Worm (Caenorhabditis elegans) whole organism, L4 larva: ENCODE measurements around the gene T15B12.1.

Experiments used
- D1046.2 ChIP-seq: fragments of 200-800 bp; sonication (Bioruptor generic); IDR thresholded peaks from 2 replicates; pipeline ENCODE4 v1.3.6; 2022; ENCODE audit warnings: missing genetic modification characterization, missing compliant biosample characterization
- F10B5.3 ChIP-seq: sonication (generic microtip); optimal IDR thresholded peaks from 2 replicates; lab custom pipeline; 2016; ENCODE audit warnings: mild to moderate bottlenecking, missing genetic modification characterization, missing compliant biosample characterization
- F37D6.2 ChIP-seq: sonication (generic microtip); optimal IDR thresholded peaks from 2 replicates; lab custom pipeline; 2016; ENCODE audit warnings: mild to moderate bottlenecking, missing genetic modification characterization, missing compliant biosample characterization
- F49E8.2 ChIP-seq: sonication (generic microtip); optimal IDR thresholded peaks from 2 replicates; lab custom pipeline; 2016; ENCODE audit warnings: missing compliant biosample characterization, mild to moderate bottlenecking, missing genetic modification characterization, borderline replicate concordance
- T20F7.1 ChIP-seq: fragments of 200-800 bp; sonication (Bioruptor generic); optimal IDR thresholded peaks from 2 replicates; lab custom pipeline; 2018; ENCODE audit warnings: mild to moderate bottlenecking, missing genetic modification characterization, missing compliant biosample characterization
- T26A8.4 ChIP-seq: fragments of 200-800 bp; sonication (Bioruptor generic); IDR thresholded peaks from 2 replicates; pipeline ENCODE4 v1.3.6; 2022; ENCODE audit warnings: missing genetic modification characterization, missing compliant biosample characterization
- ZK337.2 ChIP-seq: fragments of 200-800 bp; sonication (Bioruptor generic); IDR thresholded peaks from 2 replicates; pipeline ENCODE4 v1.3.6; 2022; ENCODE audit warnings: missing genetic modification reagents, missing genetic modification characterization, missing compliant biosample characterization
- ZK546.5 ChIP-seq, 2 experiments: sonication (generic microtip); optimal IDR thresholded peaks; 2 replicates each; lab custom pipeline; 2017; ENCODE audit warnings: missing biosample characterization in 2 of 2, missing genetic modification characterization in 2 of 2
- arid-1 ChIP-seq: fragments of 200-800 bp; sonication (Bioruptor generic); conservative IDR thresholded peaks from 2 replicates; pipeline ENCODE4 v1.3.6; 2022; ENCODE audit warnings: missing genetic modification reagents, missing genetic modification characterization, missing compliant biosample characterization
- attf-4 ChIP-seq: sonication (generic microtip); optimal IDR thresholded peaks from 3 replicates; lab custom pipeline; 2017; ENCODE audit warnings: missing biosample characterization, missing genetic modification characterization
- ceh-44 ChIP-seq: fragments of 200-800 bp; sonication (Bioruptor generic); IDR thresholded peaks from 2 replicates; pipeline ENCODE4 v1.3.6; 2022; ENCODE audit warnings: missing genetic modification reagents, missing genetic modification characterization, missing compliant biosample characterization
- ceh-82 ChIP-seq: sonication (generic microtip); optimal IDR thresholded peaks from 2 replicates; lab custom pipeline; 2017; ENCODE audit warnings: missing biosample characterization, missing genetic modification characterization
- cey-2 ChIP-seq: sonication (generic microtip); optimal IDR thresholded peaks from 3 replicates; lab custom pipeline; 2017; ENCODE audit warnings: missing genetic modification characterization, mild to moderate bottlenecking, missing compliant biosample characterization, antibody characterized with exemption, borderline replicate concordance; ENCODE audit not compliant: insufficient read depth
- daf-19 ChIP-seq: fragments of 200-800 bp; sonication (Bioruptor generic); conservative IDR thresholded peaks from 2 replicates; pipeline ENCODE4 v1.3.6; 2022; ENCODE audit warnings: missing genetic modification characterization, missing compliant biosample characterization
- daf-8 ChIP-seq: fragments of 200-800 bp; sonication (Bioruptor generic); IDR thresholded peaks from 2 replicates; pipeline ENCODE4 v1.3.6; 2022; ENCODE audit warnings: missing genetic modification characterization, missing compliant biosample characterization
- dmd-6 ChIP-seq: fragments of 200-800 bp; sonication (Bioruptor generic); IDR thresholded peaks from 2 replicates; pipeline ENCODE4 v1.3.6; 2022; ENCODE audit warnings: missing genetic modification reagents, missing genetic modification characterization, missing compliant biosample characterization
- dmd-9 ChIP-seq: fragments of 200-800 bp; sonication (Bioruptor generic); IDR thresholded peaks from 2 replicates; pipeline ENCODE4 v1.3.6; 2022; ENCODE audit warnings: missing genetic modification reagents, missing genetic modification characterization, missing compliant biosample characterization
- dpl-1 ChIP-seq: fragments of 150-350 bp; optimal IDR thresholded peaks from 2 replicates; lab custom pipeline; 2014; ENCODE audit warnings: missing biosample characterization, missing genetic modification reagents, missing genetic modification characterization
- dve-1 ChIP-seq: sonication (generic microtip); optimal IDR thresholded peaks from 2 replicates; lab custom pipeline; 2017; ENCODE audit warnings: antibody characterized with exemption, mild to moderate bottlenecking, missing genetic modification characterization, missing compliant biosample characterization; ENCODE audit not compliant: insufficient read depth
- egl-27 ChIP-seq: sonication (generic microtip); optimal IDR thresholded peaks from 3 replicates; lab custom pipeline; 2017; ENCODE audit warnings: missing biosample characterization, missing genetic modification reagents, missing genetic modification characterization
- egl-43 ChIP-seq: fragments of 200-800 bp; sonication (Bioruptor generic); IDR thresholded peaks from 2 replicates; pipeline ENCODE4 v1.3.6; 2022; ENCODE audit warnings: missing genetic modification reagents, missing genetic modification characterization, missing compliant biosample characterization
- fkh-10 ChIP-seq: fragments of 150-350 bp; optimal IDR thresholded peaks from 2 replicates; lab custom pipeline; 2014; ENCODE audit warnings: missing biosample characterization, missing genetic modification reagents, missing genetic modification characterization
- fos-1 ChIP-seq: fragments of 150-350 bp; optimal IDR thresholded peaks from 2 replicates; lab custom pipeline; 2014; ENCODE audit warnings: missing biosample characterization, missing genetic modification characterization
- hif-1 ChIP-seq, 2 experiments: sonication (generic microtip); optimal IDR thresholded peaks; 2 replicates each; lab custom pipeline; 2016 to 2017; ENCODE audit warnings: missing compliant biosample characterization in 2 of 2, missing genetic modification characterization in 2 of 2, missing genetic modification reagents in 2 of 2, missing genotype in 2 of 2, mild to moderate bottlenecking in 1 of 2
- hmg-1.1 ChIP-seq: fragments of 200-800 bp; sonication (Bioruptor generic); IDR thresholded peaks from 2 replicates; pipeline ENCODE4 v1.3.6; 2022; ENCODE audit warnings: missing genetic modification reagents, missing genetic modification characterization, missing compliant biosample characterization
- jun-1 ChIP-seq: fragments of 150-350 bp; optimal IDR thresholded peaks from 2 replicates; lab custom pipeline; 2014; ENCODE audit warnings: missing biosample characterization, missing genetic modification reagents, missing genetic modification characterization
- lin-1 ChIP-seq: fragments of 200-800 bp; sonication (Bioruptor generic); IDR thresholded peaks from 2 replicates; pipeline ENCODE4 v1.3.6; 2022; ENCODE audit warnings: missing genetic modification reagents, missing genetic modification characterization, missing compliant biosample characterization
- lin-13 ChIP-seq: fragments of 150-350 bp; optimal IDR thresholded peaks from 2 replicates; lab custom pipeline; 2014; ENCODE audit warnings: missing biosample characterization, missing genetic modification reagents, missing genetic modification characterization
- lin-15B ChIP-seq: fragments of 150-350 bp; sonication (generic microtip); optimal IDR thresholded peaks from 3 replicates; lab custom pipeline; 2014; ENCODE audit warnings: missing biosample characterization, missing genetic modification characterization
- lin-39 ChIP-seq: fragments of 150-350 bp; optimal IDR thresholded peaks from 2 replicates; lab custom pipeline; 2014; ENCODE audit warnings: missing biosample characterization, missing genetic modification reagents, missing genetic modification characterization
- lir-3 ChIP-seq: sonication (generic microtip); optimal IDR thresholded peaks from 2 replicates; lab custom pipeline; 2016; ENCODE audit warnings: mild to moderate bottlenecking, missing genetic modification characterization, missing compliant biosample characterization
- madf-5 ChIP-seq, 2 experiments: fragments of 200-800 bp; sonication (Bioruptor generic); IDR thresholded peaks; 2 replicates each; pipeline ENCODE4 v1.3.6; 2022; ENCODE audit warnings: missing compliant biosample characterization in 2 of 2, missing genetic modification characterization in 2 of 2
- mdt-29 ChIP-seq: fragments of 200-800 bp; sonication (Bioruptor generic); IDR thresholded peaks from 2 replicates; pipeline ENCODE4 v1.3.6; 2022; ENCODE audit warnings: missing genetic modification reagents, missing genetic modification characterization, missing compliant biosample characterization
- mep-1 ChIP-seq: fragments of 150-350 bp; sonication (generic microtip); optimal IDR thresholded peaks from 3 replicates; lab custom pipeline; 2014; ENCODE audit warnings: missing biosample characterization, missing genetic modification characterization
- mxl-2 ChIP-seq: fragments of 200-800 bp; sonication (Bioruptor generic); conservative IDR thresholded peaks from 2 replicates; pipeline ENCODE4 v1.3.6; 2022; ENCODE audit warnings: missing genetic modification reagents, missing genetic modification characterization, missing compliant biosample characterization
- nhr-10 ChIP-seq: fragments of 150-350 bp; optimal IDR thresholded peaks from 2 replicates; lab custom pipeline; 2014; ENCODE audit warnings: missing biosample characterization, missing genetic modification characterization
- nhr-111 ChIP-seq: fragments of 200-800 bp; sonication (Bioruptor generic); optimal IDR thresholded peaks from 2 replicates; lab custom pipeline; 2018; ENCODE audit warnings: mild to moderate bottlenecking, missing genetic modification characterization, missing compliant biosample characterization
- nhr-25 ChIP-seq: sonication (generic microtip); optimal IDR thresholded peaks from 2 replicates; lab custom pipeline; 2017; ENCODE audit warnings: missing genetic modification characterization, mild to moderate bottlenecking, missing compliant biosample characterization, antibody characterized with exemption, moderate library complexity, borderline replicate concordance; ENCODE audit not compliant: insufficient read depth
- nhr-76 ChIP-seq: fragments of 150-350 bp; optimal IDR thresholded peaks from 2 replicates; lab custom pipeline; 2014; ENCODE audit warnings: missing biosample characterization, missing genetic modification characterization
- pha-4 ChIP-seq, 2 experiments: fragments of 150-350 bp in 1 of 2; fragments of 200-800 bp in 1 of 2; sonication (Bioruptor generic) in 1 of 2; IDR thresholded peaks in 1 of 2; optimal IDR thresholded peaks in 1 of 2; 2 replicates each; pipeline versions ENCODE4 v1.3.6 to Lab custom; 2014 to 2022; ENCODE audit warnings: missing genetic modification characterization in 2 of 2, missing genetic modification reagents in 2 of 2, missing biosample characterization in 1 of 2, missing compliant biosample characterization in 1 of 2
- pqm-1 ChIP-seq: sonication (generic microtip); optimal IDR thresholded peaks from 2 replicates; lab custom pipeline; 2017; ENCODE audit warnings: missing biosample characterization, missing genetic modification characterization
- rbr-2 ChIP-seq: sonication (generic microtip); optimal IDR thresholded peaks from 2 replicates; lab custom pipeline; 2016; ENCODE audit warnings: missing genotype, missing genetic modification characterization, missing compliant biosample characterization
- skn-1 ChIP-seq: fragments of 150-350 bp; optimal IDR thresholded peaks from 2 replicates; lab custom pipeline; 2014; ENCODE audit warnings: missing biosample characterization, missing genetic modification characterization
- spr-1 ChIP-seq: sonication (generic microtip); optimal IDR thresholded peaks from 2 replicates; lab custom pipeline; 2016; ENCODE audit warnings: mild to moderate bottlenecking, missing genetic modification characterization, missing compliant biosample characterization
- spr-3 ChIP-seq: fragments of 200-800 bp; sonication (Bioruptor generic); optimal IDR thresholded peaks from 2 replicates; lab custom pipeline; 2018; ENCODE audit warnings: mild to moderate bottlenecking, missing genetic modification characterization, missing compliant biosample characterization
- tag-97 ChIP-seq: fragments of 200-800 bp; sonication (Bioruptor generic); IDR thresholded peaks from 2 replicates; pipeline ENCODE4 v1.3.6; 2022; ENCODE audit warnings: missing genetic modification characterization, missing compliant biosample characterization
- unc-39 ChIP-seq: sonication (generic microtip); optimal IDR thresholded peaks from 2 replicates; lab custom pipeline; 2017; ENCODE audit warnings: missing biosample characterization, missing genetic modification characterization
- vab-7 ChIP-seq: fragments of 200-800 bp; sonication (Bioruptor generic); IDR thresholded peaks from 2 replicates; pipeline ENCODE4 v1.3.6; 2022; ENCODE audit warnings: missing genetic modification reagents, missing genetic modification characterization, missing compliant biosample characterization
- zag-1 ChIP-seq: fragments of 150-350 bp; optimal IDR thresholded peaks from 2 replicates; lab custom pipeline; 2014; ENCODE audit warnings: missing biosample characterization, missing genetic modification characterization
- zip-2 ChIP-seq: fragments of 150-350 bp; optimal IDR thresholded peaks from 2 replicates; lab custom pipeline; 2014; ENCODE audit warnings: missing biosample characterization, missing genetic modification characterization
- ztf-11 ChIP-seq: fragments of 150-350 bp; optimal IDR thresholded peaks from 2 replicates; lab custom pipeline; 2014; ENCODE audit warnings: missing biosample characterization, missing genetic modification characterization

T15B12.1 gene

ce11 chrIII:5294867-5295266 lies 6.9 kb downstream of the T15B12.1 start (continued):
- no peak for TF ChIP-seq ZK546.5 (tag; optimal IDR thresholded peaks at IDR 0.05; lab: Kevin White, UChicago)
- TF ChIP-seq F10B5.3 (tag; lab: Kevin White, UChicago) = peak; percentile 41
- TF ChIP-seq ztf-11 (tag; lab: Kevin White, UChicago) = no peak
- no peak for TF ChIP-seq lin-39 (tag; lab: Kevin White, UChicago)
- TF ChIP-seq dmd-9 (GFP tag; lab: Robert Waterston, UW) = peak; percentile 65; the same call in 1 of the 2 replicates
- TF ChIP-seq rbr-2 (tag; lab: Kevin White, UChicago) = peak; percentile 64
- peak; percentile 35 for TF ChIP-seq F49E8.2 (tag; lab: Kevin White, UChicago)
- peak; percentile 80 for TF ChIP-seq mxl-2
- TF ChIP-seq zag-1 (tag; lab: Kevin White, UChicago) = no peak
- TF ChIP-seq fos-1 (tag; lab: Kevin White, UChicago) = no peak
- peak; percentile 15 to 75; a peak in 2 of 4 replicates for TF ChIP-seq madf-5 (GFP tag; IDR thresholded peaks at IDR 0.05; lab: Robert Waterston, UW)
- peak; percentile 59 for TF ChIP-seq dmd-6 (GFP tag; lab: Robert Waterston, UW)
- peak; percentile 97 for TF ChIP-seq egl-43 (GFP tag; lab: Robert Waterston, UW)
- TF ChIP-seq egl-27 (tag; lab: Kevin White, UChicago) = no peak
- peak; percentile 68 for TF ChIP-seq lin-1 (GFP tag; lab: Robert Waterston, UW)
- peak; percentile 47 for TF ChIP-seq T20F7.1 (GFP tag; lab: Kevin White, UChicago)
- no peak for TF ChIP-seq daf-8 (GFP tag; lab: Robert Waterston, UW)
- TF ChIP-seq ceh-44 (GFP tag; lab: Robert Waterston, UW) = peak; percentile 85; the same call in 1 of the 2 replicates
- TF ChIP-seq nhr-10 (tag; lab: Kevin White, UChicago) = no peak
- no peak for TF ChIP-seq lin-13 (GFP tag; lab: Kevin White, UChicago)
- peak; percentile 90 for TF ChIP-seq arid-1 (GFP tag; lab: Robert Waterston, UW)
- no peak for TF ChIP-seq tag-97 (GFP tag; lab: Robert Waterston, UW)
- TF ChIP-seq lir-3 (tag; lab: Kevin White, UChicago) = peak; percentile 81
- peak; percentile 71 for TF ChIP-seq mdt-29 (GFP tag; lab: Robert Waterston, UW)
- peak; percentile 86 for TF ChIP-seq ZK337.2 (GFP tag; lab: Robert Waterston, UW)
- no peak for TF ChIP-seq fkh-10 (GFP tag; lab: Kevin White, UChicago)
- peak; percentile 86 for TF ChIP-seq hmg-1.1 (GFP tag; lab: Robert Waterston, UW)
- no peak for TF ChIP-seq unc-39
- TF ChIP-seq cey-2 (tag; lab: Kevin White, UChicago) = no peak
- TF ChIP-seq nhr-25 = no peak
- TF ChIP-seq spr-1 (tag; lab: Kevin White, UChicago) = peak; percentile 76
- no peak for TF ChIP-seq ceh-82 (tag; lab: Kevin White, UChicago)
- TF ChIP-seq dve-1 = peak; percentile 50
- peak; percentile 64 for TF ChIP-seq mep-1 (tag; lab: Kevin White, UChicago)
- TF ChIP-seq T26A8.4 = peak; percentile 87
- TF ChIP-seq daf-19 (GFP tag; lab: Robert Waterston, UW) = peak; percentile 92
- TF ChIP-seq jun-1 (tag; lab: Kevin White, UChicago) = no peak
- peak; percentile 81 for TF ChIP-seq D1046.2 (GFP tag; lab: Robert Waterston, UW)
- no peak for TF ChIP-seq pqm-1 (tag; lab: Kevin White, UChicago)
- TF ChIP-seq pha-4 (GFP tag; IDR thresholded peaks at IDR 0.05; lab: Robert Waterston, UW) = peak; percentile 90
- no peak for TF ChIP-seq pha-4 (tag; optimal IDR thresholded peaks at IDR 0.05; lab: Kevin White, UChicago)
- no peak for TF ChIP-seq zip-2
- no peak for TF ChIP-seq attf-4
- peak; percentile 2 to 56 for TF ChIP-seq hif-1 (tag; optimal IDR thresholded peaks at IDR 0.05; lab: Kevin White, UChicago)
- peak; percentile 25 for TF ChIP-seq nhr-111 (GFP tag; lab: Kevin White, UChicago)
- no peak for TF ChIP-seq skn-1
- no peak for TF ChIP-seq lin-15B (tag; lab: Kevin White, UChicago)
- TF ChIP-seq dpl-1 (GFP tag; lab: Kevin White, UChicago) = peak; percentile 18
- peak; percentile 69 for TF ChIP-seq spr-3 (GFP tag; lab: Kevin White, UChicago)
- peak; percentile 51 for TF ChIP-seq F37D6.2
- TF ChIP-seq nhr-76 (tag; lab: Kevin White, UChicago) = no peak
- peak; percentile 92 for TF ChIP-seq vab-7 (GFP tag; lab: Robert Waterston, UW)
